Worm (Caenorhabditis elegans): ENCODE measurements around the gene F55A11.7.

- no peak for TF ChIP-seq tab-1 (GFP tag; IDR thresholded peaks at IDR 0.05)
- TF ChIP-seq ztf-23 (GFP tag; IDR thresholded peaks at IDR 0.05), result no peak
Observed at ce11 chrV:11776538-11776937, 10.7 kb downstream of the F55A11.7 start, which contains the start of gene F55A11.6.
